Worm (Caenorhabditis elegans) whole organism, midembryonic: Measurements from ENCODE around the gene ints-7.

Experiments used
- T22C8.4 ChIP-seq: fragments of 200-800 bp; sonication (Bioruptor generic); IDR thresholded peaks from 2 replicates; pipeline ENCODE4 v1.3.6; 2022; ENCODE audit warnings: missing genetic modification characterization, missing compliant biosample characterization
- cog-1 ChIP-seq: sonication (generic microtip); optimal IDR thresholded peaks from 2 replicates; lab custom pipeline; 2016; ENCODE audit warnings: missing genetic modification characterization, missing compliant biosample characterization
- flt-1 ChIP-seq: fragments of 200-800 bp; sonication (Bioruptor generic); IDR thresholded peaks from 2 replicates; pipeline ENCODE4 v1.3.6; 2022; ENCODE audit warnings: missing genetic modification characterization, missing compliant biosample characterization
- klf-2 ChIP-seq: fragments of 200-800 bp; sonication (Bioruptor generic); conservative IDR thresholded peaks from 2 replicates; pipeline ENCODE4 v1.3.6; 2022; ENCODE audit warnings: missing genetic modification reagents, missing genetic modification characterization, missing compliant biosample characterization
- med-1 ChIP-seq: sonication (generic microtip); optimal IDR thresholded peaks from 2 replicates; lab custom pipeline; 2017; ENCODE audit warnings: missing genetic modification characterization, mild to moderate bottlenecking, missing compliant biosample characterization, antibody characterized with exemption, missing genetic modification reagents; ENCODE audit not compliant: insufficient read depth
- ref-1 ChIP-seq: fragments of 200-800 bp; sonication (Bioruptor generic); conservative IDR thresholded peaks from 2 replicates; pipeline ENCODE4 v1.3.6; 2022; ENCODE audit warnings: missing genetic modification reagents, missing genetic modification characterization, missing compliant biosample characterization
- ztf-23 ChIP-seq: fragments of 200-800 bp; sonication (Bioruptor generic); IDR thresholded peaks from 2 replicates; pipeline ENCODE4 v1.3.6; 2022; ENCODE audit warnings: missing genetic modification reagents, missing genetic modification characterization, missing compliant biosample characterization
- ztf-29 ChIP-seq: fragments of 200-800 bp; sonication (Bioruptor generic); IDR thresholded peaks from 2 replicates; pipeline ENCODE4 v1.3.6; 2022; ENCODE audit warnings: missing genetic modification reagents, missing genetic modification characterization, missing compliant biosample characterization

DNA sequence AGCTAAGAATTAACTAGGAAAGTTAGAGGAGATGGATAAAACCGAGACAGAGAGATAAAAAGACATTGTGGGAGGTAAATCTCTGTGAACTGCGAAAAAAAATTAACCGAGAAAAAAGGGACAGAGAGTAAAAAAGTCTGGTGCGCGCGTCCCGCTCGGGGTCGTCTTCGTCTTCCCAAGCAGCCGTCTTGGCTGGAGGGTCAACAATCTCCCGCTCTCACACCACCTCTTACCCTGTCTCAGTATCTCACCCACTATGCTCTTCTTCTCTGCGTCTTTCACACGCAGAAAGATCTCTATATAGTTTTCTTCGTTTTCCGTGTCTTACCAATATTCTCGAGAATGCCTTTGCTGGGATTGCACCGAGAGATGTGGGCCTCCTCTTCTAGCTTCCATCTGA lies 50.0 kb downstream of the ints-7 start:
- TF ChIP-seq ref-1 (GFP tag; lab: Robert Waterston, UW) (0 out of 2 replicates have a peak, but pooled peaks have one; percentile 6), T22C8.4 (GFP tag; lab: Robert Waterston, UW) (no peak), ztf-29 (no peak), klf-2 (GFP tag; lab: Robert Waterston, UW) (no peak), flt-1 (no peak), med-1 (GFP tag; lab: Kevin White, UChicago) (no peak), cog-1 (no peak), ztf-23 (GFP tag; lab: Robert Waterston, UW) (no peak)
